Fruit fly (Drosophila melanogaster) whole organism, prepupa: ENCODE results near the gene CG6865.

Experiments used
- CG11762 ChIP-seq: fragments of 200-800 bp; sonication (Bioruptor generic); optimal IDR thresholded peaks from 3 replicates; lab custom pipeline; 2016; ENCODE audit warnings: missing biosample characterization, missing genetic modification characterization; ENCODE audit not compliant: insufficient read depth
- CG32006 ChIP-seq: fragments of 200-800 bp; sonication (Bioruptor generic); optimal IDR thresholded peaks from 3 replicates; lab custom pipeline; 2017; ENCODE audit warnings: missing biosample characterization, mild to moderate bottlenecking, missing genetic modification characterization
- Eip78C ChIP-seq: fragments of 200-800 bp; sonication (Bioruptor generic); peaks from one replicate; lab custom pipeline; 2016; ENCODE audit warnings: missing biosample characterization, missing genetic modification characterization
- Ets96B ChIP-seq: fragments of 200-800 bp; optimal IDR thresholded peaks from 2 replicates; lab custom pipeline; 2019; ENCODE audit warnings: missing biosample characterization, mild to moderate bottlenecking, missing genetic modification characterization, moderate library complexity
- Met ChIP-seq: fragments of 200-800 bp; sonication (Bioruptor generic); optimal IDR thresholded peaks from 3 replicates; lab custom pipeline; 2016; ENCODE audit warnings: missing biosample characterization, missing genetic modification characterization
- OdsH ChIP-seq: fragments of 200-800 bp; sonication (Bioruptor generic); optimal IDR thresholded peaks from 3 replicates; lab custom pipeline; 2016; ENCODE audit warnings: missing biosample characterization, missing genetic modification characterization
- cyc ChIP-seq: fragments of 200-800 bp; sonication (Bioruptor generic); optimal IDR thresholded peaks from 3 replicates; lab custom pipeline; 2016; ENCODE audit warnings: missing biosample characterization, missing genetic modification characterization
- dac ChIP-seq: fragments of 200-800 bp; sonication (Bioruptor generic); optimal IDR thresholded peaks from 2 replicates; lab custom pipeline; 2017; ENCODE audit warnings: missing biosample characterization, mild to moderate bottlenecking, missing genetic modification characterization
- dsx ChIP-seq: fragments of 200-800 bp; optimal IDR thresholded peaks from 3 replicates; lab custom pipeline; 2019; ENCODE audit warnings: missing biosample characterization, mild to moderate bottlenecking, missing genetic modification characterization, moderate library complexity; ENCODE audit not compliant: poor library complexity, severe bottlenecking
- esn ChIP-seq: fragments of 200-800 bp; sonication (Bioruptor generic); optimal IDR thresholded peaks from 2 replicates; lab custom pipeline; 2016; ENCODE audit warnings: missing biosample characterization, mild to moderate bottlenecking, missing genetic modification characterization, moderate library complexity
- fd85E ChIP-seq: fragments of 200-800 bp; sonication (Bioruptor generic); optimal IDR thresholded peaks from 3 replicates; lab custom pipeline; 2016; ENCODE audit warnings: missing biosample characterization, missing genetic modification characterization
- ss ChIP-seq, 2 experiments: fragments of 200-800 bp; sonication (Bioruptor generic); optimal IDR thresholded peaks; 2 replicates in 1 of 2; 3 replicates in 1 of 2; lab custom pipeline; 2017 to 2018; ENCODE audit warnings: mild to moderate bottlenecking in 2 of 2, missing biosample characterization in 2 of 2, missing genetic modification characterization in 2 of 2, moderate library complexity in 1 of 2

DNA sequence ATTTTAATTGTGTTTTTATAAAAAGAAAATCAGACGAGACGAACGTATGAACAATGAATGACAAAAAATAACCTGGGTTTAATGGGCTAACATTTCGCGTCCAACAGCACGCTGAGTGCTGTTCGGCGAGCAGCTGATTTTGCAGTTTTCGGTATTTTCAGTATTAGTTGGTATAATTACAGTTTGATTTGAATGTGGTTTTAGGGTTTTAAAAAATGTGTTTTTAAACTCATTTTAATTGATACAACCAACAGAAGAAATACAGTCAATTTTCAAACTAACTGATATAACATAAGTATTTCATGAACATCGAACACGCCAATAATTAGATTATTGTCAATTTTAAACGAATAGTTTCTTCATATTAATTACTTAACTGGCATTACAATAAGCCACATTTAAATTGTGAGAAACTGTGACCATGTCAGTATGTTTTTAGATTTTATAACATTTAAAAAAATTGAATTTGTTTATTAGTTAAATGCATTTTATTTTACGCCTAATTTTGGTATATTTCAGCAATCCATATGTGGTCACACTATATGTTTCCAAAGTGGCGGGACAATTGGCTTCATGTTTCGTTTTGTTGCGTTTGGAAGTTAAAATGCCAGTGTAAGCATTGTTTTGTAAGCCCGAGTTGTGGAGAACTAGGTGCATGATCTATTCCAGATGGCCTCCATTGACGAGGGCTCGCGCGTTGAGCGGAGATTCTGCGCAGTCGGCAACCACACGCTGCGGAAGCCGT lies 42.6 kb upstream of the CG6865 start, which contains the start of the genes CG14073 and HipHop:
- TF ChIP-seq dsx (GFP tag; lab: Kevin White, UChicago) = no peak
- TF ChIP-seq esn (GFP tag; lab: Kevin White, UChicago) = no peak
- no peak for TF ChIP-seq Ets96B (tag; lab: Kevin White, UChicago)
- TF ChIP-seq cyc = no peak
- TF ChIP-seq ss (GFP tag; optimal IDR thresholded peaks at IDR 0.05; lab: Kevin White, UChicago) = no peak
- peak; percentile 1 for TF ChIP-seq Eip78C (GFP tag; lab: Kevin White, UChicago)
- TF ChIP-seq CG32006 (GFP tag; lab: Kevin White, UChicago) = no peak
- TF ChIP-seq CG11762 (GFP tag; lab: Kevin White, UChicago) = no peak
- TF ChIP-seq Met (GFP tag; lab: Kevin White, UChicago) = no peak
- TF ChIP-seq fd85E (GFP tag; lab: Kevin White, UChicago) = no peak
- no peak for TF ChIP-seq OdsH (GFP tag; lab: Kevin White, UChicago)
- no peak for TF ChIP-seq dac
